Fruit fly (Drosophila melanogaster): ENCODE data around the gene Pde9.

dm6 chrX:12755017-12755563 lies 142.0 kb downstream of the Pde9 start:
- TF ChIP-seq CrebA (GFP tag; optimal IDR thresholded peaks at IDR 0.05; ENCODE audit: borderline replicate concordance): peak; percentile 34
- TF ChIP-seq lola (GFP tag; optimal IDR thresholded peaks at IDR 0.05): no peak
- TF ChIP-seq Vsx2 (GFP tag; optimal IDR thresholded peaks at IDR 0.05; ENCODE audit: partially characterized antibody): peak; percentile 32
